Worm (Caenorhabditis elegans) whole organism, L2 larva: Measurements from ENCODE around the gene T01D3.3.
A peak's percentile ranks its signal among the peaks of the same experiment; 100 is the strongest.

ENCODE experiments used
- C34F6.9 ChIP-seq: fragments of 150-350 bp; optimal IDR thresholded peaks from 2 replicates; lab custom pipeline; 2014; ENCODE audit warnings: missing biosample characterization, missing genetic modification characterization
- R02D3.7 ChIP-seq: fragments of 150-350 bp; optimal IDR thresholded peaks from 2 replicates; lab custom pipeline; 2014; ENCODE audit warnings: missing biosample characterization, missing genetic modification characterization
- Y55F3AM.14 ChIP-seq: fragments of 200-800 bp; sonication (Bioruptor generic); optimal IDR thresholded peaks from 2 replicates; lab custom pipeline; 2018; ENCODE audit warnings: mild to moderate bottlenecking, missing genetic modification characterization, missing compliant biosample characterization
- ZK546.5 ChIP-seq: sonication (generic microtip); optimal IDR thresholded peaks from 2 replicates; lab custom pipeline; 2017; ENCODE audit warnings: missing biosample characterization, missing genetic modification characterization
- alr-1 ChIP-seq: fragments of 150-350 bp; optimal IDR thresholded peaks from 2 replicates; lab custom pipeline; 2014; ENCODE audit warnings: missing biosample characterization, missing genetic modification characterization
- aly-2 ChIP-seq: fragments of 150-350 bp; optimal IDR thresholded peaks from 2 replicates; lab custom pipeline; 2014; ENCODE audit warnings: missing biosample characterization, missing genetic modification characterization
- ama-1 ChIP-seq: fragments of 150-350 bp; optimal IDR thresholded peaks from 2 replicates; lab custom pipeline; 2018; ENCODE audit warnings: inconsistent platforms
- blmp-1 ChIP-seq: sonication (generic microtip); optimal IDR thresholded peaks from 2 replicates; lab custom pipeline; 2017; ENCODE audit warnings: missing genetic modification characterization, mild to moderate bottlenecking, missing compliant biosample characterization, antibody characterized with exemption, moderate library complexity; ENCODE audit not compliant: insufficient read depth
- ceh-16 ChIP-seq: fragments of 150-350 bp; optimal IDR thresholded peaks from 2 replicates; lab custom pipeline; 2014; ENCODE audit warnings: missing biosample characterization, missing genetic modification characterization
- crh-2 ChIP-seq: sonication (generic microtip); optimal IDR thresholded peaks from 2 replicates; lab custom pipeline; 2017; ENCODE audit warnings: missing biosample characterization, missing genetic modification characterization
- egl-27 ChIP-seq: sonication (generic microtip); optimal IDR thresholded peaks from 3 replicates; lab custom pipeline; 2017; ENCODE audit warnings: missing biosample characterization, missing genetic modification reagents, missing genetic modification characterization
- elt-1 ChIP-seq: fragments of 150-350 bp; optimal IDR thresholded peaks from 2 replicates; lab custom pipeline; 2014; ENCODE audit warnings: missing biosample characterization, missing genetic modification characterization
- elt-3 ChIP-seq: sonication (generic microtip); optimal IDR thresholded peaks from 2 replicates; lab custom pipeline; 2017; ENCODE audit warnings: missing biosample characterization, missing genetic modification characterization
- gmeb-1 ChIP-seq: fragments of 150-350 bp; optimal IDR thresholded peaks from 2 replicates; lab custom pipeline; 2014; ENCODE audit warnings: missing biosample characterization, missing genetic modification characterization
- lin-13 ChIP-seq: fragments of 150-350 bp; optimal IDR thresholded peaks from 2 replicates; lab custom pipeline; 2014; ENCODE audit warnings: missing biosample characterization, missing genetic modification reagents, missing genetic modification characterization
- lin-39 ChIP-seq: fragments of 150-350 bp; optimal IDR thresholded peaks from 2 replicates; lab custom pipeline; 2014; ENCODE audit warnings: missing biosample characterization, missing genetic modification reagents, missing genetic modification characterization
- lsy-2 ChIP-seq, 2 experiments: fragments of 150-350 bp in 1 of 2; sonication (generic microtip) in 1 of 2; optimal IDR thresholded peaks; 2 replicates each; lab custom pipeline; 2014 to 2017; ENCODE audit warnings: missing biosample characterization in 2 of 2, missing genetic modification characterization in 2 of 2
- mab-5 ChIP-seq: fragments of 150-350 bp; optimal IDR thresholded peaks from 2 replicates; lab custom pipeline; 2014; ENCODE audit warnings: missing biosample characterization, missing genetic modification characterization
- mbf-1 ChIP-seq: sonication (generic microtip); optimal IDR thresholded peaks from 2 replicates; lab custom pipeline; 2017; ENCODE audit warnings: missing biosample characterization, missing genetic modification characterization
- mdl-1 ChIP-seq, 2 experiments: fragments of 150-350 bp in 1 of 2; sonication (generic microtip) in 1 of 2; optimal IDR thresholded peaks; 2 replicates each; lab custom pipeline; 2017; ENCODE audit warnings: missing biosample characterization in 2 of 2, missing genetic modification characterization in 2 of 2
- nhr-10 ChIP-seq: sonication (generic microtip); optimal IDR thresholded peaks from 2 replicates; lab custom pipeline; 2017; ENCODE audit warnings: missing biosample characterization, missing genetic modification characterization
- nhr-11 ChIP-seq: fragments of 150-350 bp; optimal IDR thresholded peaks from 2 replicates; lab custom pipeline; 2014; ENCODE audit warnings: missing biosample characterization, missing genetic modification characterization
- nhr-23 ChIP-seq: fragments of 150-350 bp; optimal IDR thresholded peaks from 2 replicates; lab custom pipeline; 2014; ENCODE audit warnings: missing biosample characterization, missing genetic modification reagents, missing genetic modification characterization
- nhr-237 ChIP-seq: fragments of 150-350 bp; optimal IDR thresholded peaks from 2 replicates; lab custom pipeline; 2014; ENCODE audit warnings: missing biosample characterization, missing genetic modification characterization
- nhr-25 ChIP-seq: fragments of 150-350 bp; sonication (generic microtip); optimal IDR thresholded peaks from 3 replicates; lab custom pipeline; 2014; ENCODE audit warnings: missing biosample characterization, missing genetic modification characterization
- nhr-6 ChIP-seq: fragments of 150-350 bp; optimal IDR thresholded peaks from 2 replicates; lab custom pipeline; 2014; ENCODE audit warnings: missing biosample characterization, missing genetic modification characterization
- nhr-77 ChIP-seq: fragments of 150-350 bp; optimal IDR thresholded peaks from 2 replicates; lab custom pipeline; 2014; ENCODE audit warnings: missing biosample characterization, missing genetic modification characterization
- peb-1 ChIP-seq: fragments of 150-350 bp; optimal IDR thresholded peaks from 2 replicates; lab custom pipeline; 2014; ENCODE audit warnings: missing biosample characterization, missing genetic modification characterization
- sem-4 ChIP-seq: fragments of 150-350 bp; optimal IDR thresholded peaks from 2 replicates; lab custom pipeline; 2014; ENCODE audit warnings: missing biosample characterization, missing genetic modification reagents, missing genetic modification characterization
- skn-1 ChIP-seq: sonication (generic microtip); optimal IDR thresholded peaks from 2 replicates; lab custom pipeline; 2017; ENCODE audit warnings: missing biosample characterization, missing genetic modification characterization
- sma-3 ChIP-seq: sonication (generic microtip); optimal IDR thresholded peaks from 2 replicates; lab custom pipeline; 2016; ENCODE audit warnings: missing genetic modification reagents, missing genetic modification characterization, missing compliant biosample characterization
- sma-9 ChIP-seq, 2 experiments: fragments of 150-350 bp in 1 of 2; sonication (generic microtip) in 1 of 2; optimal IDR thresholded peaks; 2 replicates each; lab custom pipeline; 2014 to 2016; ENCODE audit warnings: missing genetic modification characterization in 2 of 2, mild to moderate bottlenecking in 1 of 2, missing biosample characterization in 1 of 2, missing compliant biosample characterization in 1 of 2, missing genetic modification reagents in 1 of 2, moderate library complexity in 1 of 2
- snpc-4 ChIP-seq: fragments of 150-350 bp; optimal IDR thresholded peaks from 2 replicates; lab custom pipeline; 2014; ENCODE audit warnings: missing biosample characterization, missing genetic modification characterization
- unc-39 ChIP-seq: fragments of 150-350 bp; optimal IDR thresholded peaks from 2 replicates; lab custom pipeline; 2014; ENCODE audit warnings: missing biosample characterization, missing genetic modification characterization
- unc-62 ChIP-seq: fragments of 150-350 bp; optimal IDR thresholded peaks from 2 replicates; lab custom pipeline; 2014; ENCODE audit warnings: missing biosample characterization, missing genetic modification reagents, missing genetic modification characterization
- zag-1 ChIP-seq: fragments of 150-350 bp; optimal IDR thresholded peaks from 2 replicates; lab custom pipeline; 2014; ENCODE audit warnings: missing biosample characterization, missing genetic modification characterization
- ztf-4 ChIP-seq: fragments of 150-350 bp; optimal IDR thresholded peaks from 2 replicates; lab custom pipeline; 2014; ENCODE audit warnings: missing biosample characterization, missing genetic modification characterization

The T01D3.3 gene

ce11 chrV:13678542-13678941 is 25.5 kb upstream of the T01D3.3 start, which contains the start of the genes tag-65 and ccz-1 (continued):
- peak; percentile 43 for TF ChIP-seq egl-27 (tag; lab: Kevin White, UChicago)
- no peak for TF ChIP-seq ztf-4 (tag; lab: Kevin White, UChicago)
- TF ChIP-seq blmp-1 (tag; lab: Kevin White, UChicago) = peak; percentile 60
- peak; percentile 64 for TF ChIP-seq nhr-237 (tag; lab: Kevin White, UChicago)
- TF ChIP-seq snpc-4 = peak; percentile 78
- TF ChIP-seq mbf-1 (tag; lab: Kevin White, UChicago) = no peak
- no peak for TF ChIP-seq skn-1
- peak; percentile 87 for TF ChIP-seq lin-13 (GFP tag; lab: Kevin White, UChicago)
- TF ChIP-seq peb-1 = no peak
- TF ChIP-seq sma-9 (GFP tag; optimal IDR thresholded peaks at IDR 0.05; lab: Kevin White, UChicago) = peak; percentile 94
- TF ChIP-seq sma-9 (tag; optimal IDR thresholded peaks at IDR 0.05; lab: Kevin White, UChicago) = no peak
- peak; percentile 57 for TF ChIP-seq unc-62
- TF ChIP-seq ceh-16 = peak; percentile 27
- no peak for TF ChIP-seq elt-1 (tag; lab: Kevin White, UChicago)
- TF ChIP-seq ZK546.5 = peak; percentile 24
- TF ChIP-seq mdl-1 (tag; optimal IDR thresholded peaks at IDR 0.05; lab: Kevin White, UChicago) = peak in 1 of 2 experiments; percentile 54
- peak; percentile 97 for TF ChIP-seq C34F6.9
- TF ChIP-seq unc-39 (tag; lab: Kevin White, UChicago) = no peak
- TF ChIP-seq gmeb-1 (tag; lab: Kevin White, UChicago) = peak; percentile 93
- TF ChIP-seq, all 48 proteins: peak for 29

- no peak for TF ChIP-seq ama-1 (lab: Kevin White, UChicago)
- TF ChIP-seq mdl-1 (tag; optimal IDR thresholded peaks at IDR 0.05; lab: Kevin White, UChicago) = no peak
- no peak for TF ChIP-seq elt-1 (tag; lab: Kevin White, UChicago)
- no peak for TF ChIP-seq nhr-23 (tag; lab: Kevin White, UChicago)
- no peak for TF ChIP-seq sem-4 (tag; lab: Kevin White, UChicago)
- no peak for TF ChIP-seq sma-3 (GFP tag; lab: Kevin White, UChicago)
- no peak for TF ChIP-seq gmeb-1 (tag; lab: Kevin White, UChicago)
- TF ChIP-seq alr-1 (tag; lab: Kevin White, UChicago) = no peak
- no peak for TF ChIP-seq mab-5 (tag; lab: Kevin White, UChicago)
- no peak for TF ChIP-seq zag-1 (tag; lab: Kevin White, UChicago)
- no peak for TF ChIP-seq nhr-237 (tag; lab: Kevin White, UChicago)
- TF ChIP-seq blmp-1 (tag; lab: Kevin White, UChicago) = no peak
- no peak for TF ChIP-seq peb-1
- TF ChIP-seq nhr-6 (tag; lab: Kevin White, UChicago) = no peak
- TF ChIP-seq snpc-4 = no peak
- TF ChIP-seq lin-13 (GFP tag; lab: Kevin White, UChicago) = no peak
- TF ChIP-seq Y55F3AM.14 (GFP tag; lab: Kevin White, UChicago) = no peak
- no peak for TF ChIP-seq sma-9 (GFP tag; optimal IDR thresholded peaks at IDR 0.05; lab: Kevin White, UChicago)
- TF ChIP-seq sma-9 (tag; optimal IDR thresholded peaks at IDR 0.05; lab: Kevin White, UChicago) = no peak
- TF ChIP-seq, all 48 proteins: peak for 0
These were observed 24.2 kb upstream of the T01D3.3 start for ce11 chrV:13679859-13680258.

- TF ChIP-seq elt-1 (tag; lab: Kevin White, UChicago) = no peak
- TF ChIP-seq nhr-10 (tag; lab: Kevin White, UChicago) = no peak
- TF ChIP-seq R02D3.7 (tag; lab: Kevin White, UChicago) = no peak
- TF ChIP-seq ama-1 (lab: Kevin White, UChicago) = no peak
- TF ChIP-seq lsy-2 (tag; optimal IDR thresholded peaks at IDR 0.05; lab: Kevin White, UChicago) = no peak
- TF ChIP-seq elt-3 (tag; lab: Kevin White, UChicago) = no peak
- no peak for TF ChIP-seq sem-4 (tag; lab: Kevin White, UChicago)
- no peak for TF ChIP-seq skn-1
- no peak for TF ChIP-seq nhr-6 (tag; lab: Kevin White, UChicago)
- no peak for TF ChIP-seq mbf-1 (tag; lab: Kevin White, UChicago)
- no peak for TF ChIP-seq ceh-16
- TF ChIP-seq nhr-25 (tag; lab: Kevin White, UChicago) = no peak
- no peak for TF ChIP-seq lin-39 (tag; lab: Kevin White, UChicago)
- TF ChIP-seq nhr-77 (tag; lab: Kevin White, UChicago) = no peak
- no peak for TF ChIP-seq nhr-237 (tag; lab: Kevin White, UChicago)
- TF ChIP-seq aly-2 (tag; lab: Kevin White, UChicago) = no peak
- TF ChIP-seq crh-2 = no peak
- no peak for TF ChIP-seq nhr-11 (tag; lab: Kevin White, UChicago)
- TF ChIP-seq unc-62 = no peak
These were observed 22.6 kb upstream of the T01D3.3 start for ce11 chrV:13681445-13681844.
